Fruit fly (Drosophila melanogaster) whole organism, embryonic: Measurements from ENCODE around the gene CG7173.
A peak's percentile ranks its signal among the peaks of the same experiment; 100 is the strongest.

Experiments
- Adf1 ChIP-seq: fragments of 200-800 bp; sonication (Bioruptor generic); IDR thresholded peaks from 2 replicates; pipeline ENCODE4 v1.3.6; 2022; ENCODE audit warnings: missing biosample characterization, missing genetic modification characterization
- Antp ChIP-seq: fragments of 200-800 bp; sonication (Bioruptor generic); optimal IDR thresholded peaks from 3 replicates; lab custom pipeline; 2016; ENCODE audit warnings: missing biosample characterization, missing genetic modification characterization
- B-H2 ChIP-seq: fragments of 200-800 bp; sonication (Bioruptor generic); optimal IDR thresholded peaks from 2 replicates; lab custom pipeline; 2018; ENCODE audit warnings: missing biosample characterization, mild to moderate bottlenecking, missing genetic modification characterization
- BtbVII ChIP-seq: fragments of 200-800 bp; sonication (Bioruptor generic); optimal IDR thresholded peaks from 3 replicates; lab custom pipeline; 2017; ENCODE audit warnings: missing biosample characterization, mild to moderate bottlenecking, missing genetic modification characterization
- CG10959 ChIP-seq: fragments of 200-800 bp; sonication (Bioruptor generic); IDR thresholded peaks from 2 replicates; pipeline ENCODE4 v1.3.6; 2022; ENCODE audit warnings: missing biosample characterization, missing genetic modification characterization
- CG11723 ChIP-seq: fragments of 200-800 bp; sonication (Bioruptor generic); optimal IDR thresholded peaks from 2 replicates; lab custom pipeline; 2017; ENCODE audit warnings: missing biosample characterization, mild to moderate bottlenecking, missing genetic modification characterization
- CG12104 ChIP-seq: fragments of 200-800 bp; sonication (Bioruptor generic); optimal IDR thresholded peaks from 3 replicates; lab custom pipeline; 2016; ENCODE audit warnings: missing biosample characterization, missing genetic modification characterization
- CG13775 ChIP-seq: fragments of 200-800 bp; sonication (Bioruptor generic); optimal IDR thresholded peaks from 3 replicates; lab custom pipeline; 2017; ENCODE audit warnings: missing biosample characterization, mild to moderate bottlenecking, missing genetic modification characterization
- CG17361 ChIP-seq: fragments of 200-800 bp; sonication (Bioruptor generic); IDR thresholded peaks from 3 replicates; pipeline ENCODE4 v1.3.6; 2022; ENCODE audit warnings: missing biosample characterization, missing genetic modification characterization
- CG17612 ChIP-seq: fragments of 200-800 bp; sonication (Bioruptor generic); IDR thresholded peaks from 2 replicates; pipeline ENCODE4 v1.3.6; 2022; ENCODE audit warnings: missing biosample characterization, missing genetic modification characterization
- CG31365 ChIP-seq: fragments of 200-800 bp; sonication (Bioruptor generic); optimal IDR thresholded peaks from 2 replicates; lab custom pipeline; 2018; ENCODE audit warnings: missing biosample characterization, mild to moderate bottlenecking, missing genetic modification characterization
- CG32772 ChIP-seq: fragments of 200-800 bp; sonication (Bioruptor generic); IDR thresholded peaks from 2 replicates; pipeline ENCODE4 v1.3.6; 2022; ENCODE audit warnings: missing biosample characterization, missing genetic modification characterization
- CG3838 ChIP-seq: fragments of 200-800 bp; sonication (Bioruptor generic); optimal IDR thresholded peaks from 3 replicates; lab custom pipeline; 2016; ENCODE audit warnings: missing biosample characterization, missing genetic modification characterization
- CG3995 ChIP-seq: fragments of 200-800 bp; sonication (Bioruptor generic); optimal IDR thresholded peaks from 3 replicates; lab custom pipeline; 2016; ENCODE audit warnings: missing biosample characterization, missing genetic modification characterization
- CG4328 ChIP-seq: fragments of 200-800 bp; sonication (Bioruptor generic); optimal IDR thresholded peaks from 3 replicates; lab custom pipeline; 2017; ENCODE audit warnings: missing biosample characterization, missing genetic modification reagents, missing genetic modification characterization
- CG5953 ChIP-seq: fragments of 200-800 bp; sonication (Bioruptor generic); IDR thresholded peaks from 2 replicates; pipeline ENCODE4 v1.3.6; 2022; ENCODE audit warnings: missing biosample characterization, missing genetic modification characterization
- CG6175 ChIP-seq: fragments of 200-800 bp; sonication (Bioruptor generic); IDR thresholded peaks from 3 replicates; pipeline ENCODE4 v1.3.6; 2022; ENCODE audit warnings: missing biosample characterization, missing genetic modification characterization
- CG6654 ChIP-seq: fragments of 200-800 bp; sonication (Bioruptor generic); optimal IDR thresholded peaks from 2 replicates; lab custom pipeline; 2017; ENCODE audit warnings: missing biosample characterization, mild to moderate bottlenecking, missing genetic modification characterization
- CG6813 ChIP-seq: fragments of 200-800 bp; sonication (Bioruptor generic); optimal IDR thresholded peaks from 2 replicates; lab custom pipeline; 2017; ENCODE audit warnings: missing biosample characterization, missing genetic modification characterization, mild to moderate bottlenecking, moderate library complexity, missing genetic modification reagents
- CG7963 ChIP-seq: fragments of 200-800 bp; sonication (Bioruptor generic); IDR thresholded peaks from 3 replicates; pipeline ENCODE4 v1.3.6; 2022; ENCODE audit warnings: missing biosample characterization, missing genetic modification characterization; ENCODE audit not compliant: partially characterized antibody
- Camta ChIP-seq: fragments of 200-800 bp; sonication (Bioruptor generic); optimal IDR thresholded peaks from 2 replicates; lab custom pipeline; 2016; ENCODE audit warnings: missing biosample characterization, missing genetic modification characterization
- CkIIα-i1 ChIP-seq: fragments of 200-800 bp; sonication (Bioruptor generic); IDR thresholded peaks from 2 replicates; pipeline ENCODE4 v1.3.6; 2022; ENCODE audit warnings: missing biosample characterization, missing genetic modification characterization
- Dbx ChIP-seq: fragments of 200-800 bp; sonication (Bioruptor generic); IDR thresholded peaks from 3 replicates; pipeline ENCODE4 v1.3.6; 2022; ENCODE audit warnings: missing biosample characterization, missing genetic modification characterization
- Dll ChIP-seq: fragments of 200-800 bp; sonication (Bioruptor generic); IDR thresholded peaks from 4 replicates; pipeline ENCODE4 v1.3.6; 2022; ENCODE audit warnings: missing biosample characterization, missing genetic modification characterization; ENCODE audit not compliant: partially characterized antibody
- ERR ChIP-seq: fragments of 200-800 bp; sonication (Bioruptor generic); optimal IDR thresholded peaks from 2 replicates; lab custom pipeline; 2016; ENCODE audit warnings: missing biosample characterization, missing genetic modification characterization
- Gsc ChIP-seq: fragments of 200-800 bp; sonication (Bioruptor generic); IDR thresholded peaks from 2 replicates; pipeline ENCODE4 v1.3.6; 2022; ENCODE audit warnings: missing biosample characterization, missing genetic modification characterization
- H2.0 ChIP-seq: fragments of 200-800 bp; sonication (Bioruptor generic); IDR thresholded peaks from 2 replicates; pipeline ENCODE4 v1.3.6; 2022; ENCODE audit warnings: missing biosample characterization, missing genetic modification characterization
- HLH54F ChIP-seq: fragments of 200-800 bp; sonication (Bioruptor generic); optimal IDR thresholded peaks from 3 replicates; lab custom pipeline; 2016; ENCODE audit warnings: missing biosample characterization, missing genetic modification characterization
- Hmx ChIP-seq: fragments of 200-800 bp; sonication (Bioruptor generic); optimal IDR thresholded peaks from 2 replicates; lab custom pipeline; 2016; ENCODE audit warnings: missing biosample characterization, missing genetic modification characterization
- Hr39 ChIP-seq: fragments of >200 bp; optimal IDR thresholded peaks from 2 replicates; lab custom pipeline; 2017
- MTF-1 ChIP-seq: fragments of 200-800 bp; sonication (Bioruptor generic); optimal IDR thresholded peaks from 2 replicates; lab custom pipeline; 2018; ENCODE audit warnings: missing biosample characterization, mild to moderate bottlenecking, missing genetic modification characterization, borderline replicate concordance
- PHDP ChIP-seq: fragments of 200-800 bp; sonication (Bioruptor generic); optimal IDR thresholded peaks from 3 replicates; lab custom pipeline; 2018; ENCODE audit warnings: missing biosample characterization, mild to moderate bottlenecking, missing genetic modification characterization, moderate library complexity
- al ChIP-seq: fragments of 200-800 bp; sonication (Bioruptor generic); IDR thresholded peaks from 2 replicates; pipeline ENCODE4 v1.3.6; 2022; ENCODE audit warnings: missing biosample characterization, missing genetic modification characterization
- ato ChIP-seq: fragments of 200-800 bp; sonication (Bioruptor generic); IDR thresholded peaks from 2 replicates; pipeline ENCODE4 v1.3.6; 2022; ENCODE audit warnings: missing biosample characterization, missing genetic modification characterization; ENCODE audit not compliant: partially characterized antibody
- bbx ChIP-seq: fragments of 200-800 bp; sonication (Bioruptor generic); IDR thresholded peaks from 2 replicates; pipeline ENCODE4 v1.3.6; 2022; ENCODE audit warnings: missing biosample characterization, missing genetic modification characterization; ENCODE audit not compliant: partially characterized antibody
- dati ChIP-seq: fragments of 200-800 bp; sonication (Bioruptor generic); IDR thresholded peaks from 2 replicates; pipeline ENCODE4 v1.3.6; 2022; ENCODE audit warnings: missing biosample characterization, missing genetic modification characterization
- dmrt11E ChIP-seq: fragments of 200-800 bp; sonication (Bioruptor generic); optimal IDR thresholded peaks from 3 replicates; lab custom pipeline; 2018; ENCODE audit warnings: missing biosample characterization, mild to moderate bottlenecking, missing genetic modification characterization, moderate library complexity
- ewg ChIP-seq: fragments of 200-800 bp; sonication (Bioruptor generic); optimal IDR thresholded peaks from 3 replicates; lab custom pipeline; 2017; ENCODE audit warnings: mild to moderate bottlenecking, missing biosample characterization, missing genetic modification reagents, missing genetic modification characterization
- fd102C ChIP-seq: fragments of 200-800 bp; sonication (Bioruptor generic); optimal IDR thresholded peaks from 2 replicates; lab custom pipeline; 2018; ENCODE audit warnings: missing biosample characterization, mild to moderate bottlenecking, missing genetic modification characterization, moderate library complexity
- gcm ChIP-seq: fragments of 200-800 bp; sonication (Bioruptor generic); optimal IDR thresholded peaks from 2 replicates; lab custom pipeline; 2019; ENCODE audit warnings: missing biosample characterization, mild to moderate bottlenecking, missing genetic modification characterization, moderate library complexity
- hth ChIP-seq: fragments of >200 bp; optimal IDR thresholded peaks from 2 replicates; lab custom pipeline; 2017; ENCODE audit warnings: inconsistent platforms
- lbe ChIP-seq: fragments of 200-800 bp; sonication (Bioruptor generic); optimal IDR thresholded peaks from 2 replicates; lab custom pipeline; 2016; ENCODE audit warnings: missing biosample characterization, mild to moderate bottlenecking, missing genetic modification characterization
- lov ChIP-seq, 2 experiments: fragments of 200-800 bp in 1 of 2; fragments of >200 bp in 1 of 2; sonication (Bioruptor generic) in 1 of 2; IDR thresholded peaks in 1 of 2; optimal IDR thresholded peaks in 1 of 2; 2 replicates in 1 of 2; 3 replicates in 1 of 2; pipeline versions ENCODE4 v1.3.6 to Lab custom; 2017 to 2022; ENCODE audit warnings: missing biosample characterization in 1 of 2, missing genetic modification characterization in 1 of 2
- pb ChIP-seq: fragments of 200-800 bp; sonication (Bioruptor generic); optimal IDR thresholded peaks from 3 replicates; lab custom pipeline; 2016; ENCODE audit warnings: missing biosample characterization, missing genetic modification characterization
- schlank ChIP-seq: fragments of 200-800 bp; sonication (Bioruptor generic); optimal IDR thresholded peaks from 2 replicates; lab custom pipeline; 2018; ENCODE audit warnings: missing biosample characterization, mild to moderate bottlenecking, missing genetic modification characterization
- sd ChIP-seq: fragments of 200-800 bp; sonication (Bioruptor generic); optimal IDR thresholded peaks from 3 replicates; lab custom pipeline; 2018; ENCODE audit warnings: missing biosample characterization, mild to moderate bottlenecking, missing genetic modification characterization, moderate library complexity
- seq ChIP-seq: fragments of 200-800 bp; sonication (Bioruptor generic); IDR thresholded peaks from 2 replicates; pipeline ENCODE4 v1.3.6; 2022; ENCODE audit warnings: missing biosample characterization, missing genetic modification characterization
- sna ChIP-seq: fragments of 200-800 bp; sonication (Bioruptor generic); IDR thresholded peaks from 2 replicates; pipeline ENCODE4 v1.3.6; 2022; ENCODE audit warnings: missing biosample characterization, missing genetic modification characterization; ENCODE audit not compliant: partially characterized antibody
- tx ChIP-seq: fragments of 200-800 bp; sonication (Bioruptor generic); optimal IDR thresholded peaks from 2 replicates; lab custom pipeline; 2016; ENCODE audit warnings: missing biosample characterization, missing genetic modification characterization
- wor ChIP-seq: fragments of 200-800 bp; sonication (Bioruptor generic); IDR thresholded peaks from 2 replicates; pipeline ENCODE4 v1.3.6; 2022; ENCODE audit warnings: missing biosample characterization, missing genetic modification characterization
- zen ChIP-seq: fragments of 200-800 bp; sonication (Bioruptor generic); optimal IDR thresholded peaks from 3 replicates; lab custom pipeline; 2018; ENCODE audit warnings: missing biosample characterization, mild to moderate bottlenecking, missing genetic modification characterization, moderate library complexity
- zfh2 ChIP-seq: fragments of 200-800 bp; sonication (Bioruptor generic); optimal IDR thresholded peaks from 2 replicates; lab custom pipeline; 2016; ENCODE audit warnings: missing biosample characterization, missing genetic modification characterization

The CG7173 gene

dm6 chr3L:21585397-21585796, 27.4 kb upstream of the CG7173 start:
- TF ChIP-seq Dbx (GFP tag; lab: Robert Waterston, UW) (no peak), HLH54F (GFP tag; lab: Kevin White, UChicago) (no peak), schlank (no peak), Hmx (GFP tag; lab: Kevin White, UChicago) (no peak), CG32772 (GFP tag; lab: Robert Waterston, UW) (no peak), dati (GFP tag; lab: Robert Waterston, UW) (no peak), sd (tag; lab: Kevin White, UChicago) (no peak), seq (GFP tag; lab: Robert Waterston, UW) (no peak), CG7963 (GFP tag; lab: Robert Waterston, UW) (no peak), tx (GFP tag; lab: Kevin White, UChicago) (no peak), CG31365 (tag; lab: Kevin White, UChicago) (no peak), fd102C (no peak), Gsc (GFP tag; lab: Robert Waterston, UW) (no peak), CG3838 (GFP tag; lab: Kevin White, UChicago) (no peak), MTF-1 (GFP tag; lab: Kevin White, UChicago) (no peak), lov (optimal IDR thresholded peaks at IDR 0.05; lab: Kevin White, UChicago) (no peak), lov (GFP tag; IDR thresholded peaks at IDR 0.05; lab: Robert Waterston, UW) (no peak), lbe (GFP tag; lab: Kevin White, UChicago) (no peak), ewg (GFP tag; lab: Kevin White, UChicago) (no peak), CkIIα-i1 (GFP tag; lab: Robert Waterston, UW) (no peak), Adf1 (GFP tag; lab: Robert Waterston, UW) (no peak), CG3995 (GFP tag; lab: Kevin White, UChicago) (no peak), Antp (GFP tag; lab: Kevin White, UChicago) (no peak), pb (GFP tag; lab: Kevin White, UChicago) (no peak), BtbVII (GFP tag; lab: Kevin White, UChicago) (no peak), dmrt11E (tag; lab: Kevin White, UChicago) (peak; percentile 50), ERR (GFP tag; lab: Kevin White, UChicago) (no peak), H2.0 (no peak), CG12104 (GFP tag; lab: Kevin White, UChicago) (no peak), gcm (GFP tag; lab: Kevin White, UChicago) (no peak), hth (lab: Kevin White, UChicago) (no peak), B-H2 (GFP tag; lab: Kevin White, UChicago) (no peak), CG11723 (no peak), zfh2 (GFP tag; lab: Kevin White, UChicago) (no peak), zen (tag; lab: Kevin White, UChicago) (no peak), CG6654 (GFP tag; lab: Kevin White, UChicago) (no peak), Hr39 (lab: Kevin White, UChicago) (no peak), CG6175 (GFP tag; lab: Robert Waterston, UW) (no peak), Camta (GFP tag; lab: Kevin White, UChicago) (no peak), al (GFP tag; lab: Robert Waterston, UW) (no peak), CG4328 (GFP tag; lab: Kevin White, UChicago) (no peak), Dll (GFP tag; lab: Robert Waterston, UW) (no peak), CG10959 (no peak), CG13775 (GFP tag; lab: Kevin White, UChicago) (peak; percentile 10), CG17612 (GFP tag; lab: Robert Waterston, UW) (no peak), ato (GFP tag; lab: Robert Waterston, UW) (no peak), sna (no peak), PHDP (tag; lab: Kevin White, UChicago) (no peak), CG5953 (GFP tag; lab: Robert Waterston, UW) (no peak), bbx (GFP tag; lab: Robert Waterston, UW) (no peak), wor (GFP tag; lab: Robert Waterston, UW) (no peak), CG17361 (GFP tag; lab: Robert Waterston, UW) (peak; percentile 59; the same call in 2 of the 3 replicates), CG6813 (no peak)
